Fruit fly (Drosophila melanogaster): Measurements from ENCODE around the gene CG42395.

Gene CG42395

DNA sequence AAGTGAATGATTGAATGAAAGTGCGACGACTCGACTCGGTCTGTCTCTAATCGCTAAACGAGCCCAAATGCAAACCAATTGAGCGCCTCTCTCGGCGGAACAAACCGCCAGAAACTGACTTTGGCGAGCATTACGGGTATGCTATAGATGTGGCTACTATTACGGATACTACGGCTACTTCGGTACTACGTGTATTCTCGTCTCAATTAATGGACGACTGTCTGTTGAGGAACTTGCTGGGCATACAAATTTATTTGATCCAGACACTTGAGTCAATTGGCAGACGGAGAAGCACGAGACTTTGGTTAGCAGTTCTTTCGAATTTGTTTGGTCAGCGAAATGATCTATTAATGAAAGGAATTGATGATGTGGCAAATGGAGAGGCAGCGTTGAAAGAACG, 18.4 kb upstream of the CG42395 start:
- TF ChIP-seq ttk (optimal IDR thresholded peaks at IDR 0.05) (no peak), Myc (optimal IDR thresholded peaks at IDR 0.05) (no peak), h (optimal IDR thresholded peaks at IDR 0.05) (no peak), Sin3A (optimal IDR thresholded peaks at IDR 0.05) (no peak), insv (optimal IDR thresholded peaks at IDR 0.05) (no peak)

DNA sequence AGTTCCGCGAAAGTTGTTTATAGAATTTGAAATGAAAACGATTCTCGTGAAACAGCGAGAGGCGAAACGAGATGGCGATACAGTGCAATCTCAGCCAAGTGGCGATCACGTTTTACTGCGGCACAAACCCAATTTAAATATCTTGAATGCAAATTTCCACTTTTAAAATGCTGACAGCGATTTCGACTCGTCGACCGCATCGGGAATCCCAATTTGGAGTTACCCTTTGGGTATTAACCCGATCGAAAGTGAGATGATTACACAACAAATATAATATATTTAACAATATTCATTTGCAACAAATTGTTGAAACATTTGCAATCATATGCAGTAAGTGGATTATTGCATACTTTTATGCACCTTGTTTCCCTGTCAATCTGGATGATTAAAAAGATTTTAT, 14.5 kb upstream of the CG42395 start:
- TF ChIP-seq ttk (optimal IDR thresholded peaks at IDR 0.05) (no peak), h (optimal IDR thresholded peaks at IDR 0.05) (no peak), insv (optimal IDR thresholded peaks at IDR 0.05) (no peak)

DNA sequence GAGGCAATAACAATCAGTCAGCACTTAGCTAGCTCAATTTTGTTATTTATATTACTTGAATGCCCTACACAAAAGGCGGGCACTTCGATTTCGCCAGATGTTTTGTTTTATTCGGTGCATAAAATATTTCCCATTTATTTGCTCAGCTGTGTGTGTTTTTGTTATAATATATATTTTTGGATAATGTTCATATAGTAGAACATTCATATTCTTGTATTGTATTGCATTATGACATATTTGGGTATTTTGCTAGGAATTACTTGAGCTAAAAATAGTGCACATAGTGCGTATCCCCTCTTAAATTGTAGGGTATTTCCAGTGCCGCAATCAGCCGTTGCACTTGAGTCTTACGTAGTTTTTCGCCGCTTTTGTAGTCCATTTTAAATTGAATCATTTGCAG, 13.9 kb upstream of the CG42395 start:
- TF ChIP-seq insv (optimal IDR thresholded peaks at IDR 0.05) = no peak
- TF ChIP-seq Myc (optimal IDR thresholded peaks at IDR 0.05) = no peak
- no peak for TF ChIP-seq psq (optimal IDR thresholded peaks at IDR 0.05)
- TF ChIP-seq ttk (optimal IDR thresholded peaks at IDR 0.05) = no peak
- TF ChIP-seq h (optimal IDR thresholded peaks at IDR 0.05) = no peak
- no peak for TF ChIP-seq Sin3A (optimal IDR thresholded peaks at IDR 0.05)

DNA sequence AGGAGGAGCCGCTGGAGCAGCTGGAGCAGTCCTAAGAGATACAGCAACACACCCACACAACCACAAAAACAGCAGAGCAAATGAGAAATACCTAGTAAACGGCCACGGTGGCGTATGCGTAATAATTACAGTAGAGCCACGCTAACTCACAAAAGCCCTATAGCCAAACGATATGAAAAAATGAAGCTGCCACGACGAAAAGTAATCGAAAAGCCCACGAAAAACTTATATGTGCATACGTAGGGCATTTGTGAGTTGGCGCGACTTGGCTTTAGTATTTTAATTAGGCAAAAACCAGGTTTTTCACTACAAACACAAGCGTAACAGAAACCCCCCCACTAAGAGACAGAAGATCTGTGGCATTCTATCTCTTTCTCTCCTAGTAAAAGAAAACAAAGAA, 11.8 kb upstream of the CG42395 start:
- TF ChIP-seq psq (optimal IDR thresholded peaks at IDR 0.05) = no peak

DNA sequence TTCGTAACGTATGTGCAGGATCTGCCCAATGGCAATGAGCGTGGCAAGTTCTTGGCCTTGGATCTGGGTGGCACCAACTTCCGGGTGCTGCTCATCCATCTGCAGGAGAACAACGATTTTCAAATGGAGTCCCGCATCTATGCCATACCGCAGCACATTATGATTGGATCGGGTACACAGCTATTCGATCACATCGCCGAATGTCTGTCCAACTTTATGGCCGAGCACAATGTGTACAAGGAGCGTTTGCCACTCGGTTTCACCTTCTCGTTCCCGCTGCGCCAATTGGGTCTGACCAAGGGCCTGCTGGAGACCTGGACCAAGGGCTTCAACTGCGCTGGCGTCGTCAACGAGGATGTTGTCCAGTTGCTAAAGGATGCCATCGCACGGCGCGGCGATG, 10.6 kb upstream of the CG42395 start:
- TF ChIP-seq Myc (optimal IDR thresholded peaks at IDR 0.05) = no peak
- TF ChIP-seq Sin3A (optimal IDR thresholded peaks at IDR 0.05) = no peak
- TF ChIP-seq ttk (optimal IDR thresholded peaks at IDR 0.05) = peak; percentile 99
- no peak for TF ChIP-seq psq (optimal IDR thresholded peaks at IDR 0.05)
- no peak for TF ChIP-seq insv (optimal IDR thresholded peaks at IDR 0.05)
- no peak for TF ChIP-seq h (optimal IDR thresholded peaks at IDR 0.05)

DNA sequence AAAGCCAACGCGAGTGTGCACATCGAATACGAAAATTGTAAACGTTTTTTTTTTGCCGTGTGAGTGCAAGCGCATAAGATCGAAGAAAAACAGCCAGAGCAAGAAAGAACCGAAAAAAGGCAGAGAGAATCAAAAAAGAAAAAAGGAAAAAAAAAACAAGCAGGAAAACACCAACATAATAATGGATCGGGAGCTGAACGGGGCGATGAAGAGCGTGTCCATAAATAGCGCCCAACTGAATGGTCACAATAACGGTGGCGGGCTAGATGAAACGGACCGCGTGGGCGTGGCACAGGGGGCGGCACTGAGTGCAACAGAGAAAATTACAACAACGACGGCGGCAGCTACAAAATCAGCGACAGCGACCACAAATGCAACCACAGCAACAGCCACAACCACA, 10.0 kb upstream of the CG42395 start:
- no peak for TF ChIP-seq psq (optimal IDR thresholded peaks at IDR 0.05)

DNA sequence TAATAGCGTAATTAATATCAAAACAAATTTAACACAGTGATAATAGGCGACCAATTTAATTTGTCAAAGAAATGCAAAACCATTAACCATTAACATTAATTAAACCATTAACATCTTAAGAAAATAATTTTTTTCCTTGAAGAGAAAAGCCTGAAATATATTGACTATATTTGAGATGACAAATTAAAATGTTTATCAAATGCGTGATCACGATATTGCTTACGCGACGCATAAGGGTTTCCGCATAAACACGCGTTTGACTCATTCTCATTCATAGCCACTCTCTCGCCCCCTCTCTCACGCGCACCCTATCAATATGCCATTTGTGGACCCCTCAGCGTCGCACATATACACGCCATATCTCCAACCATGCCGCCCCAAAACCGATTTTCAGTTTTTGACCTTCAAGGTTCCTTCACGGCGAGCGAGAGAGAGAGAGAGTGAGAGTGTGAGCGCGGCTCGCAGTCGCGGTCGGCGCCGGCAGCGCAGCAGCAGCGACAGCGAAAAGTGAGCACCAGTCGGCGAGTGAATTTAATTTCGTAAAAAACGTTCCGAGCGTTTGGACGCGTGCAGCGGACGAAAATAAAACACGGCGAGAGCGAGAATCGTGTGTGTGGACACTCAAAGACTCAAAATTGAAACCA, 9.4 kb upstream of the CG42395 start, which contains the start of gene Hex-A:
TSS of gene Hex-A (plus strand) at position 317 of the 644 bp plus-strand sequence.
- no peak for TF ChIP-seq insv (optimal IDR thresholded peaks at IDR 0.05)
- no peak for TF ChIP-seq Myc (optimal IDR thresholded peaks at IDR 0.05)
- TF ChIP-seq h (optimal IDR thresholded peaks at IDR 0.05) = no peak
- no peak for TF ChIP-seq Sin3A (optimal IDR thresholded peaks at IDR 0.05)
- no peak for TF ChIP-seq ttk (optimal IDR thresholded peaks at IDR 0.05)
- no peak for TF ChIP-seq psq (optimal IDR thresholded peaks at IDR 0.05)

DNA sequence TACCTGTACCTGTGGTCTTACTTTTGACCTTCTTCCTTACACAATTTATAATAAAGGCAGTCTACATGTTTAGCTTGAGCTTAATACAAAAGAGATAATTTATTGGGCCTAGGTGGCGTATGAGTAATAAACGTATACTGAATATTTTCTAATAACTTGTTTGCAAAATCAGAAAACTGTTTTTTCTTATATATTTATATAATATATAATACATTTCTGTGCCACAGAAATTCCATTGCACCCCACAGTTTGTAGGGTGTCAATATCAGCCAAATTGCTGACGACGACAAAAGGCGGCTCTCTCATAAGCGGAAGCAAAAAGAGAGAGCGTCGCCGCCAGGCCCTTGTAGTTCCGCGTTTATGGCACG, 8.9 kb upstream of the CG42395 start:
- TF ChIP-seq ttk (optimal IDR thresholded peaks at IDR 0.05) (no peak), Sin3A (optimal IDR thresholded peaks at IDR 0.05) (no peak), Myc (optimal IDR thresholded peaks at IDR 0.05) (no peak), h (optimal IDR thresholded peaks at IDR 0.05) (no peak), insv (optimal IDR thresholded peaks at IDR 0.05) (no peak), psq (optimal IDR thresholded peaks at IDR 0.05) (no peak)

DNA sequence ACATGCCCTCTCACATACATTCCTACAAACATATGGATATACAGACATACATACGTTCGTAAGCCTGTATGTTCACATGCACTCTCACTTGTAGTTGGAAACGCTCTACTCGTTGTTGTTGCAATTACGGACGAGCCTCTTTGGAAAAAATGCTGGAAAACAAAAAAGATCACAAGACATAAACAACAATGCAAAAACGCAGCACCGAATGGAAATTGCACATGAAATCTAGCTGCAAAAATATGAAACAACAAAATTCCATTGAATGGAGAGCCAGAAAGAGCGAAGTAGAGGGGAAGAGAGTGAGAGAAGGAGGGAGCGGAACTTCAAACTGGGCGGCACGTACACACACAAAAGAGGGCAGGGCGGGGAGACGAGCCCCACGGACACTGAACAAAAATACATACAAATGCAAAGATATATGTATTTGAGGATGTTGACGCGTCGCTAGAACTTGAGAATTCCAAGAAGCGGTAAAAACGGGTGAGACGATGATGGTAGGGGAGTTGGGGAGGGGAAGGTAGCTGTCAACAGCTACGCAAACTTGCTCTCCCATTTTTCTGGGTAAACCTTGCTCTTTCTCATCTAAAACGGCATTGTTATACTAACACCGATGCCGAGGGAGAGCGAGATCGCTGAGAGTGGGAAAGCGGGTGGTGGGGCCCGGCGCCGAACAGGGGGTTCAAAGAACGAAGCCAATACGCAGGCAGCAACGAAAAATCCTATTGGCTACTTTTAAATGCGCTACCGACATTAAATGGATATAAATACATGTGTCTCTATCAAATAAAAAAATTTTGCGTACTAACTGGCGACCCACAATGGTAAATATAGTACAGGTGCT, 8.3 kb upstream of the CG42395 start:
- no peak for TF ChIP-seq Sin3A (optimal IDR thresholded peaks at IDR 0.05)
- no peak for TF ChIP-seq h (optimal IDR thresholded peaks at IDR 0.05)
- TF ChIP-seq ttk (optimal IDR thresholded peaks at IDR 0.05) = no peak
- TF ChIP-seq psq (optimal IDR thresholded peaks at IDR 0.05) = no peak
- no peak for TF ChIP-seq Myc (optimal IDR thresholded peaks at IDR 0.05)
- no peak for TF ChIP-seq insv (optimal IDR thresholded peaks at IDR 0.05)

DNA sequence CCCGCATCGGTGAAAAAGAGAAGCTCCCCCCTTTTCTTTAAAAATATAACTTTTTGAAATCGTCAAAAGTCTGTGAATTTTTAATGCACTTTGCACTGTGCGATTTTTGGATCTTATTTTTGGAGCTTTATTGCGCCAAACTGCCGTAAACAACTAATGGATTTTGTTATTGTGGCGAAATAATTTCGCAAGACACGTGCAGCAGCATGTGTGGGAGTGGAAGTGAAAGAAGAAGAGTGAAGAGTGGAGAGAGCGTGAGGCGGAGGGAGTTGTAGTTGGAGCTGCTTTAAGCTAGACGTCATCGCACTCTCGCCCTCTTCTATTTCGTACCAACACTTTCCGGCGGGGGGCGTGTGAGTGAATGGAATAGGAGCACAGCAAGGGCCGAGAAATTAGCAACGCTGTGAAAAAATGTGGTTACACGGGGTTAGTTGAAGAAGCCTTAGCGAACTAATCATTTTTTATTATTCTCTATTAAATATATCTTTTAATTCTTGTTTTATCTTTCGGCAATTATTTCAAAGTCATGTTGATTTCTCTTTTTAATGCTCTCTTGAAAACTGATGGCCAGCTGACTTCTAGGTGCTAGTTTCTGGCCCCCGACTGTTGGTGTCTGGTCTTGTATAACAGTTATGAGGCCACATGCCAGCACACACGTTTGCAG, 7.5 kb upstream of the CG42395 start:
- no peak for TF ChIP-seq h (optimal IDR thresholded peaks at IDR 0.05)

DNA sequence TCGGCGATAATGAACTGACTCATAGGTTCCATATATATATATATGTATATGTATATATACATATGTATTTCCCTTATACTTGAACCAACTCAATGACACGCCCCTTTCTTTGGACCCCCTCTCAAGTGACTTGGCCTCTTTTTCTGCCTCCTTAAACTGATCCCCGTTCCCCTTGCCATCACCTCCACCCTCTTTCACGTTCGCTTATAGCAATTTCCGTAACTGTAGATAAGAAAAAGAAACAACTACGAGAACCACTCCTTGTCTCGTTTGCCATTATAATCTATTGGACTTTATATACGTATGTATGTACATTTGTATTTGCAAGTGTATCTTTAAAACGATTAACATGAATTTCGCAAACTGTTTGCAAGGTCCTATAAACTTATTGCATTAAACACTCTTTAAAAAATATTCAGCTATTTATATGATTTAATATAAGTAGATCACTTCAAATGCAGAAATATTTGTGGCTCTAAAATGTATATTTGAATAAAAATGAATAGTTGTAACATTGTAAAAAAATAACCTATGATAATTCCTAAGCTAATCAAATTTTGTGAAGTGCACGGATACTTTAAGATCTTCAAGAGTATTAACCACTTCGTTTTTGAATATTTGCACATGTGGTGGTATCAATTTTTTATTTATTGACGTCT, 6.7 kb upstream of the CG42395 start:
- TF ChIP-seq h (optimal IDR thresholded peaks at IDR 0.05) = no peak
- no peak for TF ChIP-seq ttk (optimal IDR thresholded peaks at IDR 0.05)
- TF ChIP-seq Sin3A (optimal IDR thresholded peaks at IDR 0.05) = no peak
- TF ChIP-seq psq (optimal IDR thresholded peaks at IDR 0.05) = no peak
- TF ChIP-seq Myc (optimal IDR thresholded peaks at IDR 0.05) = no peak
- no peak for TF ChIP-seq insv (optimal IDR thresholded peaks at IDR 0.05)

DNA sequence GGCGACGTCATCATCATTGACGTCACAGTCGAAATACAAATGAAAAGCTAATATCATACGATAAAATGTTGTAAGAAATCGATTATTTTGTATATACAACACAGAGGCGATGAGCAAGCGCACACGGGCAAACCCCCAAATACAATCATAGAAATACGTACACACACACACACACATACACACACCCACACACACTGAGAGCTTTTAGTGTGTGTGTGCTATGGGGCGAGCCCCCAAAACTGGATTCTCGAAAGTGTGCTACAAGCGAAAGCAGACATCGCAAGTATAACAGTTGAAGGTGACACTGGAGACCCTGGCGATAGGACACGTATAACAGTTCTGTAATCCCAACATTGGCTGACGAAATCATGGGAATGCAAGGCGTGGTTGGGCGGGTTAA, 5.8 kb upstream of the CG42395 start:
- TF ChIP-seq h (optimal IDR thresholded peaks at IDR 0.05) (no peak), ttk (optimal IDR thresholded peaks at IDR 0.05) (no peak), insv (optimal IDR thresholded peaks at IDR 0.05) (no peak), Sin3A (optimal IDR thresholded peaks at IDR 0.05) (no peak), psq (optimal IDR thresholded peaks at IDR 0.05) (no peak), Myc (optimal IDR thresholded peaks at IDR 0.05) (no peak)
